Worm (Caenorhabditis elegans) whole organism, L4 larva: ENCODE data around the gene srg-56.

ENCODE experiments used
- D1046.2 ChIP-seq: fragments of 200-800 bp; sonication (Bioruptor generic); IDR thresholded peaks from 2 replicates; pipeline ENCODE4 v1.3.6; 2022; ENCODE audit warnings: missing genetic modification characterization, missing compliant biosample characterization
- F26F4.8 ChIP-seq: fragments of 200-800 bp; sonication (Bioruptor generic); conservative IDR thresholded peaks from 2 replicates; pipeline ENCODE4 v1.3.6; 2022; ENCODE audit warnings: missing genetic modification characterization, missing compliant biosample characterization
- F37D6.2 ChIP-seq: sonication (generic microtip); optimal IDR thresholded peaks from 2 replicates; lab custom pipeline; 2016; ENCODE audit warnings: mild to moderate bottlenecking, missing genetic modification characterization, missing compliant biosample characterization
- R02D3.7 ChIP-seq: fragments of 150-350 bp; sonication (generic microtip); optimal IDR thresholded peaks from 3 replicates; lab custom pipeline; 2014; ENCODE audit warnings: missing biosample characterization, missing genetic modification characterization
- ZK546.5 ChIP-seq, 2 experiments: sonication (generic microtip); optimal IDR thresholded peaks; 2 replicates each; lab custom pipeline; 2017; ENCODE audit warnings: missing biosample characterization in 2 of 2, missing genetic modification characterization in 2 of 2
- aha-1 ChIP-seq: fragments of 150-350 bp; peaks from one replicate; lab custom pipeline; 2014; ENCODE audit warnings: missing biosample characterization, missing genetic modification characterization
- aly-2 ChIP-seq: sonication (generic microtip); optimal IDR thresholded peaks from 2 replicates; lab custom pipeline; 2018; ENCODE audit warnings: missing biosample characterization, missing genetic modification characterization
- ceh-44 ChIP-seq: fragments of 200-800 bp; sonication (Bioruptor generic); IDR thresholded peaks from 2 replicates; pipeline ENCODE4 v1.3.6; 2022; ENCODE audit warnings: missing genetic modification reagents, missing genetic modification characterization, missing compliant biosample characterization
- daf-16 ChIP-seq, 3 experiments: sonication (generic microtip); optimal IDR thresholded peaks; 2 replicates each; lab custom pipeline; 2016 to 2017; ENCODE audit warnings: missing genetic modification characterization in 3 of 3, missing genetic modification reagents in 3 of 3, mild to moderate bottlenecking in 2 of 3, missing compliant biosample characterization in 2 of 3, missing biosample characterization in 1 of 3, moderate library complexity in 1 of 3
- daf-8 ChIP-seq: fragments of 200-800 bp; sonication (Bioruptor generic); IDR thresholded peaks from 2 replicates; pipeline ENCODE4 v1.3.6; 2022; ENCODE audit warnings: missing genetic modification characterization, missing compliant biosample characterization
- dmd-9 ChIP-seq: fragments of 200-800 bp; sonication (Bioruptor generic); IDR thresholded peaks from 2 replicates; pipeline ENCODE4 v1.3.6; 2022; ENCODE audit warnings: missing genetic modification reagents, missing genetic modification characterization, missing compliant biosample characterization
- dpl-1 ChIP-seq: fragments of 150-350 bp; optimal IDR thresholded peaks from 2 replicates; lab custom pipeline; 2014; ENCODE audit warnings: missing biosample characterization, missing genetic modification reagents, missing genetic modification characterization
- duxl-1 ChIP-seq: sonication (generic microtip); optimal IDR thresholded peaks from 2 replicates; lab custom pipeline; 2016; ENCODE audit warnings: mild to moderate bottlenecking, missing genetic modification characterization, moderate library complexity, missing compliant biosample characterization; ENCODE audit not compliant: poor library complexity
- dve-1 ChIP-seq: sonication (generic microtip); optimal IDR thresholded peaks from 2 replicates; lab custom pipeline; 2017; ENCODE audit warnings: antibody characterized with exemption, mild to moderate bottlenecking, missing genetic modification characterization, missing compliant biosample characterization; ENCODE audit not compliant: insufficient read depth
- egl-27 ChIP-seq: sonication (generic microtip); optimal IDR thresholded peaks from 3 replicates; lab custom pipeline; 2017; ENCODE audit warnings: missing biosample characterization, missing genetic modification reagents, missing genetic modification characterization
- hlh-30 ChIP-seq: sonication (generic microtip); optimal IDR thresholded peaks from 2 replicates; lab custom pipeline; 2017; ENCODE audit warnings: antibody characterized with exemption, mild to moderate bottlenecking, missing genetic modification characterization, missing compliant biosample characterization; ENCODE audit not compliant: insufficient read depth
- lir-3 ChIP-seq: sonication (generic microtip); optimal IDR thresholded peaks from 2 replicates; lab custom pipeline; 2016; ENCODE audit warnings: mild to moderate bottlenecking, missing genetic modification characterization, missing compliant biosample characterization
- mes-2 ChIP-seq: sonication (generic microtip); optimal IDR thresholded peaks from 2 replicates; lab custom pipeline; 2016; ENCODE audit warnings: missing genotype, mild to moderate bottlenecking, missing genetic modification characterization, missing compliant biosample characterization; ENCODE audit not compliant: poor library complexity, severe bottlenecking
- mxl-3 ChIP-seq: fragments of 200-800 bp; sonication (Bioruptor generic); optimal IDR thresholded peaks from 2 replicates; lab custom pipeline; 2018; ENCODE audit warnings: mild to moderate bottlenecking, missing genetic modification characterization, missing compliant biosample characterization
- nhr-42 ChIP-seq: fragments of 200-800 bp; sonication (Bioruptor generic); IDR thresholded peaks from 2 replicates; pipeline ENCODE4 v1.3.6; 2022; ENCODE audit warnings: missing genetic modification characterization, missing compliant biosample characterization
- nhr-77 ChIP-seq: fragments of 150-350 bp; optimal IDR thresholded peaks from 2 replicates; lab custom pipeline; 2014; ENCODE audit warnings: missing biosample characterization, missing genetic modification characterization
- php-3 ChIP-seq: fragments of 200-800 bp; sonication (Bioruptor generic); IDR thresholded peaks from 2 replicates; pipeline ENCODE4 v1.3.6; 2022; ENCODE audit warnings: missing genetic modification reagents, missing genetic modification characterization, missing compliant biosample characterization
- saeg-2 ChIP-seq: fragments of 200-800 bp; sonication (Bioruptor generic); IDR thresholded peaks from 2 replicates; pipeline ENCODE4 v1.3.6; 2022; ENCODE audit warnings: missing genetic modification reagents, missing genetic modification characterization, missing compliant biosample characterization
- sdz-12 ChIP-seq: fragments of 200-800 bp; sonication (Bioruptor generic); optimal IDR thresholded peaks from 2 replicates; lab custom pipeline; 2018; ENCODE audit warnings: mild to moderate bottlenecking, missing genetic modification characterization, missing compliant biosample characterization
- set-16 ChIP-seq: fragments of 200-800 bp; sonication (Bioruptor generic); IDR thresholded peaks from 2 replicates; pipeline ENCODE4 v1.3.6; 2022; ENCODE audit warnings: missing genetic modification reagents, missing genetic modification characterization, missing compliant biosample characterization
- snpc-1.2 ChIP-seq: fragments of 200-800 bp; sonication (Bioruptor generic); IDR thresholded peaks from 2 replicates; pipeline ENCODE4 v1.3.6; 2022; ENCODE audit warnings: missing genetic modification reagents, missing genetic modification characterization, missing compliant biosample characterization
- spr-1 ChIP-seq: sonication (generic microtip); optimal IDR thresholded peaks from 2 replicates; lab custom pipeline; 2016; ENCODE audit warnings: mild to moderate bottlenecking, missing genetic modification characterization, missing compliant biosample characterization
- unc-130 ChIP-seq: sonication (generic microtip); optimal IDR thresholded peaks from 2 replicates; lab custom pipeline; 2016; ENCODE audit warnings: missing genetic modification reagents, missing genetic modification characterization, missing compliant biosample characterization
- zfp-3 ChIP-seq: fragments of 200-800 bp; sonication (Bioruptor generic); conservative IDR thresholded peaks from 2 replicates; pipeline ENCODE4 v1.3.6; 2022; ENCODE audit warnings: missing genetic modification reagents, missing genetic modification characterization, missing compliant biosample characterization

The srg-56 gene

ce11 chrV:2758437-2758836 is 20.4 kb upstream of the srg-56 start:
- TF ChIP-seq F26F4.8 (GFP tag; lab: Robert Waterston, UW) (0 out of 2 replicates have a peak, but pooled peaks have one; percentile 32), ceh-44 (GFP tag; lab: Robert Waterston, UW) (0 out of 2 replicates have a peak, but pooled peaks have one; percentile 8), set-16 (GFP tag; lab: Robert Waterston, UW) (peak; percentile 55), nhr-42 (no peak), hlh-30 (tag; lab: Kevin White, UChicago) (no peak)

ce11 chrV:2757226-2757893 is 19.3 kb upstream of the srg-56 start, which contains the start of gene srx-28:
srx-28 (minus strand) TSS chrV:2757276.
- TF ChIP-seq aha-1 (tag; lab: Kevin White, UChicago) (peak; percentile 37), dmd-9 (0 out of 2 replicates have a peak, but pooled peaks have one; percentile 48), set-16 (GFP tag; lab: Robert Waterston, UW) (peak; percentile 86), php-3 (GFP tag; lab: Robert Waterston, UW) (no peak), D1046.2 (no peak), egl-27 (tag; lab: Kevin White, UChicago) (no peak), daf-16 (GFP tag; optimal IDR thresholded peaks at IDR 0.05; lab: Kevin White, UChicago) (no peak), daf-16 (tag; optimal IDR thresholded peaks at IDR 0.05; lab: Kevin White, UChicago) (no peak), dpl-1 (no peak), mes-2 (no peak), F37D6.2 (no peak)

ce11 chrV:2753007-2753406 is 14.9 kb upstream of the srg-56 start, which contains the start of gene srx-26:
srx-26 (minus strand) TSS chrV:2753107.
- TF ChIP-seq nhr-77 (tag; lab: Kevin White, UChicago) (no peak), sdz-12 (GFP tag; lab: Kevin White, UChicago) (no peak), snpc-1.2 (GFP tag; lab: Robert Waterston, UW) (no peak), aha-1 (tag; lab: Kevin White, UChicago) (no peak), daf-16 (GFP tag; optimal IDR thresholded peaks at IDR 0.05; lab: Kevin White, UChicago) (no peak), daf-16 (tag; optimal IDR thresholded peaks at IDR 0.05; lab: Kevin White, UChicago) (no peak), lir-3 (tag; lab: Kevin White, UChicago) (no peak), dve-1 (tag; lab: Kevin White, UChicago) (no peak), spr-1 (tag; lab: Kevin White, UChicago) (no peak)

- no peak for TF ChIP-seq aha-1 (tag; lab: Kevin White, UChicago)
These were observed 11.9 kb upstream of the srg-56 start, which contains the start of gene srx-24 for ce11 chrV:2750006-2750405. srx-24 (minus strand) TSS chrV:2750106.

ce11 chrV:2746404-2746803 is 8.3 kb upstream of the srg-56 start:
- TF ChIP-seq mxl-3: no peak
- peak; percentile 85 for TF ChIP-seq set-16 (GFP tag; lab: Robert Waterston, UW)
- TF ChIP-seq aha-1 (tag; lab: Kevin White, UChicago): no peak
- no peak for TF ChIP-seq aly-2 (tag; lab: Kevin White, UChicago)
- no peak for TF ChIP-seq saeg-2 (GFP tag; lab: Robert Waterston, UW)
- no peak for TF ChIP-seq nhr-42
- no peak for TF ChIP-seq R02D3.7 (tag; lab: Kevin White, UChicago)

ce11 chrV:2742298-2742697 is 4.2 kb upstream of the srg-56 start, which contains the start of gene srg-62:
srg-62 (minus strand) TSS chrV:2742398.
- no peak for TF ChIP-seq zfp-3 (GFP tag; lab: Robert Waterston, UW)
- no peak for TF ChIP-seq duxl-1 (tag; lab: Kevin White, UChicago)
- TF ChIP-seq unc-130 (GFP tag; lab: Kevin White, UChicago): no peak
- TF ChIP-seq ZK546.5 (tag; optimal IDR thresholded peaks at IDR 0.05; lab: Kevin White, UChicago): no peak
- TF ChIP-seq daf-8 (GFP tag; lab: Robert Waterston, UW): no peak
- no peak for TF ChIP-seq egl-27 (tag; lab: Kevin White, UChicago)
- TF ChIP-seq nhr-77 (tag; lab: Kevin White, UChicago): no peak
